Fruit fly (Drosophila melanogaster): ENCODE data around the gene CG9915.

Gene CG9915

DNA sequence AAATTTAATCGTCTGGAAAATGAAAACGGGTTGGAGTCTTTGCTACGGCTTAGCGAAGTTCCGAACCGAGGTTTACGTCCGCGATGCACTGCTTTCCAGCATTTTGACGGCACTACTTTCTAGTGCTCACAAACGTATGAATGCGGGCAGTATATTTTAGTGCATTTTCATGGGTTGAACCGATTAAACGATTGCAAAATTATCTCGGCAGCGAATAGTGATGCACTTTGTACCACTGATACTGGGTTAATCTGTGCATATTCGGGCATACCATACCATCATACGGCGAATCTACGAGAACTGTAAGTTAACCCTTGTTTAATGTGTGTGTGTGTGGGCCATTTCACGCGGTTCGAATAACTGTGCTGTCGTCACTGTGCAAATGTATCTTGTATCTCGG lies 42.1 kb downstream of the CG9915 start, which contains the start of gene Mfe2 (continued):
- TF ChIP-seq CG10462 (GFP tag; optimal IDR thresholded peaks at IDR 0.05) = no peak
- no peak for TF ChIP-seq H2.0 (GFP tag; IDR thresholded peaks at IDR 0.05)
- peak; percentile 76 for TF ChIP-seq Sry-δ (GFP tag; optimal IDR thresholded peaks at IDR 0.05)
- TF ChIP-seq MESR4 (GFP tag; optimal IDR thresholded peaks at IDR 0.05) = peak; percentile 87
- no peak for TF ChIP-seq ttk (GFP tag; IDR thresholded peaks at IDR 0.05)
- TF ChIP-seq CG30020 (tag; optimal IDR thresholded peaks at IDR 0.05) = peak; percentile 48
- no peak for TF ChIP-seq HLHmδ (GFP tag; optimal IDR thresholded peaks at IDR 0.05)
- no peak for TF ChIP-seq Nf-YA (GFP tag; IDR thresholded peaks at IDR 0.05)
- peak; percentile 33 for TF ChIP-seq vfl (GFP tag; optimal IDR thresholded peaks at IDR 0.05)
- peak; percentile 33; the same call in 1 of the 2 replicates for TF ChIP-seq lmd (GFP tag; IDR thresholded peaks at IDR 0.05)
- TF ChIP-seq CG13296 (GFP tag; optimal IDR thresholded peaks at IDR 0.05) = peak; percentile 44
- no peak for TF ChIP-seq CG15073 (GFP tag; optimal IDR thresholded peaks at IDR 0.05)
- TF ChIP-seq D19A (tag; optimal IDR thresholded peaks at IDR 0.05) = no peak
- TF ChIP-seq gsb-n (tag; optimal IDR thresholded peaks at IDR 0.05) = peak; percentile 17
- TF ChIP-seq gcm2 (GFP tag; optimal IDR thresholded peaks at IDR 0.05) = no peak
- TF ChIP-seq luna (GFP tag; optimal IDR thresholded peaks at IDR 0.05) = peak; percentile 9
- peak; percentile 69 for TF ChIP-seq NFAT (GFP tag; IDR thresholded peaks at IDR 0.05)
- no peak for TF ChIP-seq CG18011 (GFP tag; optimal IDR thresholded peaks at IDR 0.05)
- TF ChIP-seq stwl (tag; optimal IDR thresholded peaks at IDR 0.05) = peak; percentile 68
- TF ChIP-seq CG13287 (GFP tag; IDR thresholded peaks at IDR 0.05; ENCODE audit: partially characterized antibody) = peak; percentile 48; the same call in 1 of the 2 replicates
- peak; percentile 11 for TF ChIP-seq az2 (GFP tag; optimal IDR thresholded peaks at IDR 0.05)
- TF ChIP-seq slp2 (GFP tag; optimal IDR thresholded peaks at IDR 0.05) = peak; percentile 20
- no peak for TF ChIP-seq CG13775 (GFP tag; optimal IDR thresholded peaks at IDR 0.05)
- TF ChIP-seq Bdp1 (GFP tag; optimal IDR thresholded peaks at IDR 0.05) = no peak
- peak; percentile 20 to 60 for TF ChIP-seq bsh (GFP tag; optimal IDR thresholded peaks at IDR 0.05)
- TF ChIP-seq Antp (GFP tag; optimal IDR thresholded peaks at IDR 0.05) = peak; percentile 59
- TF ChIP-seq kah (GFP tag; optimal IDR thresholded peaks at IDR 0.05) = peak; percentile 13
- no peak for TF ChIP-seq sd (tag; optimal IDR thresholded peaks at IDR 0.05)
- TF ChIP-seq fu2 (GFP tag; optimal IDR thresholded peaks at IDR 0.05) = peak; percentile 73
- TF ChIP-seq ATbp (GFP tag; optimal IDR thresholded peaks at IDR 0.05) = no peak
- no peak for TF ChIP-seq Dfd (GFP tag; optimal IDR thresholded peaks at IDR 0.05)
- no peak for TF ChIP-seq Nf-YB (GFP tag; optimal IDR thresholded peaks at IDR 0.05)
- TF ChIP-seq stc (GFP tag; IDR thresholded peaks at IDR 0.05) = no peak
- no peak for TF ChIP-seq CG11695 (GFP tag; IDR thresholded peaks at IDR 0.05)
- no peak for TF ChIP-seq corto (GFP tag; optimal IDR thresholded peaks at IDR 0.05)
- no peak for TF ChIP-seq Sox102F (GFP tag; optimal IDR thresholded peaks at IDR 0.05)
- TF ChIP-seq CG31388 (GFP tag; optimal IDR thresholded peaks at IDR 0.05) = no peak
- TF ChIP-seq ewg (GFP tag; optimal IDR thresholded peaks at IDR 0.05) = peak; percentile 34
- no peak for TF ChIP-seq CG11723 (GFP tag; optimal IDR thresholded peaks at IDR 0.05)
- TF ChIP-seq hkb (optimal IDR thresholded peaks at IDR 0.05) = no peak
- TF ChIP-seq hkb (GFP tag; IDR thresholded peaks at IDR 0.05) = peak; percentile 16; the same call in 1 of the 2 replicates
- TF ChIP-seq CG4282 (GFP tag; optimal IDR thresholded peaks at IDR 0.05) = peak; percentile 70
- TF ChIP-seq CG17568 (GFP tag; optimal IDR thresholded peaks at IDR 0.05) = no peak
- TF ChIP-seq Scr (GFP tag; IDR thresholded peaks at IDR 0.05; ENCODE audit: partially characterized antibody) = peak; percentile 36; the same call in 1 of the 2 replicates
- peak; percentile 29 for TF ChIP-seq dm (GFP tag; optimal IDR thresholded peaks at IDR 0.05)
- TF ChIP-seq vnd (GFP tag; IDR thresholded peaks at IDR 0.05; ENCODE audit: partially characterized antibody) = no peak
- TF ChIP-seq CG12236 (GFP tag; optimal IDR thresholded peaks at IDR 0.05) = no peak
- peak; percentile 34 for TF ChIP-seq CHES-1-like (GFP tag; optimal IDR thresholded peaks at IDR 0.05)
- peak; percentile 77 for TF ChIP-seq CG7786 (GFP tag; optimal IDR thresholded peaks at IDR 0.05)
- TF ChIP-seq HmgD (GFP tag; optimal IDR thresholded peaks at IDR 0.05) = peak; percentile 75
- TF ChIP-seq CG8924 (tag; optimal IDR thresholded peaks at IDR 0.05) = peak; percentile 42
- TF ChIP-seq CG7357 (GFP tag; IDR thresholded peaks at IDR 0.05) = no peak

Measured in whole organism, embryonic.